Worm (Caenorhabditis elegans) whole organism, L3 larva: ENCODE data around the gene mec-2.

Experiments
- mml-1 ChIP-seq: fragments of 150-350 bp; sonication (generic microtip); optimal IDR thresholded peaks from 3 replicates; lab custom pipeline; 2014; ENCODE audit warnings: missing biosample characterization, missing genetic modification characterization
- pqm-1 ChIP-seq: fragments of 150-350 bp; optimal IDR thresholded peaks from 2 replicates; lab custom pipeline; 2017; ENCODE audit warnings: missing biosample characterization, missing genetic modification characterization, inconsistent platforms
- tbx-2 ChIP-seq: sonication (generic microtip); optimal IDR thresholded peaks from 2 replicates; lab custom pipeline; 2016; ENCODE audit warnings: mild to moderate bottlenecking, missing genetic modification characterization, missing compliant biosample characterization

DNA sequence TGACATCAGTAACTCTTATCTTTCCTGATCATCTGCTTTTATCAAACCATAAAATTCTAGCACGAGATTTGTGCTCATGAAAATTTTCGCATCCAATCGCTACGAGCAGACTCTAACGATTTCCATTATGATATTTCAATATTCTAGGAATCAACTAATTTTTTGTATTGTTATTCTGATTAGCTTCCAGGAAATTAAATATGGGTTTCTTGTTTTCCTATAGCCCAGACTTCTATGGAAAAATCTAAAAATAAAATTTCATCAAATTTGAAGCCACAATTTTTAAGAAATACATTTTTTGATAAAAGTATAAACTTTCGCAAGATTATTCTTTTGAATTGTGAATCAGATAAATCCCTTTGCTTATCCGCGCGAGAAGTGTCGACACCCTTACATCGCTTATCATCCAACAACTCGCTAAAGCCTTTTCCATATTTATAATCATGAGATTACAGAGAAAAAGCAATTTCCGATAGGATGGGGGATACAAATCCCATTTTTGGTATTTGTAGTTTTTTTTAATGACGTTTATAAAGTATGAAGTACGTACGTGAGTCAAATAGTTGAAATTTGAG is 12.4 kb upstream of the mec-2 start:
- TF ChIP-seq tbx-2 (no peak), mml-1 (tag; lab: Kevin White, UChicago) (no peak), pqm-1 (tag; lab: Kevin White, UChicago) (no peak)
